Worm (Caenorhabditis elegans): ENCODE data around the gene T16G12.6.

T16G12.6 gene

DNA sequence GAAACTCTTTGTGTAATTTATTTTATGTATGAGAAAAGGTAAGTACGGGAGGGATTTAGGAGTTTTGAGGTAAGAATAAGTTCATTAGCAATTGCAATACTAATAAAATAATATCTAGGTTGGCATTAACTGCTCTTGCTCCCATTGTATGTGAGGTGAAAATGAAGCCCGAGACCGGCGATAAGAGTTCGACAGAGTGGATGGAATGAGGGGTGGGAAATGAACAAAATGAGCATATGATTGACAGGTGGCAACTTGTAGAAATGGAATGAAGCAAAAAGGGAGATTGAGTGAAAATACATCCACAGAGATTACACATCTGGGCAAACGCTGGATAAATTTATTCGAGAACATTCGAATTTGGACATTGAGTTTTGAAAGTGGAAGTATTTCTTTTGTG is 9.4 kb downstream of the T16G12.6 start:
- no peak for TF ChIP-seq lin-11 (tag; optimal IDR thresholded peaks at IDR 0.05)
- no peak for TF ChIP-seq ceh-24 (tag; optimal IDR thresholded peaks at IDR 0.05)
- TF ChIP-seq ceh-48 (tag; optimal IDR thresholded peaks at IDR 0.05): no peak
- TF ChIP-seq hlh-6 (tag; optimal IDR thresholded peaks at IDR 0.05): no peak
- no peak for TF ChIP-seq K09A11.1 (tag; optimal IDR thresholded peaks at IDR 0.05; ENCODE audit: insufficient read depth)
- no peak for TF ChIP-seq C38D4.7 (GFP tag; optimal IDR thresholded peaks at IDR 0.05)
- TF ChIP-seq ceh-19 (GFP tag; optimal IDR thresholded peaks at IDR 0.05): no peak
- no peak for TF ChIP-seq ceh-34 (tag; optimal IDR thresholded peaks at IDR 0.05)
- TF ChIP-seq gmeb-2 (tag; optimal IDR thresholded peaks at IDR 0.05): no peak
- TF ChIP-seq dmd-4 (tag; optimal IDR thresholded peaks at IDR 0.05; ENCODE audit: borderline replicate concordance): no peak
- TF ChIP-seq ceh-9 (tag; optimal IDR thresholded peaks at IDR 0.05): no peak
- TF ChIP-seq dve-1 (tag; optimal IDR thresholded peaks at IDR 0.05): no peak
- no peak for TF ChIP-seq sox-4 (tag; optimal IDR thresholded peaks at IDR 0.05)
- no peak for TF ChIP-seq tbx-7 (tag; optimal IDR thresholded peaks at IDR 0.05)
- TF ChIP-seq T23F11.4 (GFP tag; optimal IDR thresholded peaks at IDR 0.05): no peak
- no peak for TF ChIP-seq ceh-6 (GFP tag; optimal IDR thresholded peaks at IDR 0.05)

DNA sequence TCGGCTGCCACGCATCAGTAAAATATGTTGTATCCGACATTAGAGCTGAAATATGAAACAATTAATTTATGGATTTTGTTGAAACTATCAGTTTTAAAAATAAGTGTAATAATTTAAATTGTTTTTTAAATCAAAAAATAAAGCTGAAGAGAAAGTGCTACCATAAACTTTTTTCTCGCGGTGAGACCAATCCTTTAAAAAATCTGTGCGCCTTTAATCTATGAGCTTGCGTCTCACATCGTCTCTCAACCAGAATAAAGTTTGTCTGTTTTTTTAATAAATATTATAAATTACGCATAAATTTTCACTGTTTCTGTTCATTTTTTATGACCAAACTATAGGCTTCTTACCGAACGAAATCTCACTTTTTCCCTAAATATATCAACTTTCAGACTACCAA is 13.9 kb downstream of the T16G12.6 start, which contains the start of gene T16H12.3:
T16H12.3 (minus strand) TSS at position 51 of the 400 bp plus-strand sequence.
- TF ChIP-seq pax-1 (tag; optimal IDR thresholded peaks at IDR 0.05) (no peak), nhr-232 (tag; optimal IDR thresholded peaks at IDR 0.05) (no peak), C38D4.7 (GFP tag; optimal IDR thresholded peaks at IDR 0.05) (no peak), nhr-11 (tag; optimal IDR thresholded peaks at IDR 0.05) (no peak), ceh-22 (tag; optimal IDR thresholded peaks at IDR 0.05) (no peak), odd-2 (tag; optimal IDR thresholded peaks at IDR 0.05) (no peak), C08G9.2 (tag; optimal IDR thresholded peaks at IDR 0.05) (no peak), eyg-1 (tag; optimal IDR thresholded peaks at IDR 0.05) (no peak), F13H6.1 (tag; optimal IDR thresholded peaks at IDR 0.05) (no peak), pag-3 (tag; optimal IDR thresholded peaks at IDR 0.05; ENCODE audit: borderline replicate concordance) (no peak), ceh-34 (tag; optimal IDR thresholded peaks at IDR 0.05) (no peak), ztf-16 (tag; optimal IDR thresholded peaks at IDR 0.05) (no peak), rnt-1 (tag; optimal IDR thresholded peaks at IDR 0.05) (no peak), lin-11 (tag; optimal IDR thresholded peaks at IDR 0.05) (no peak)

DNA sequence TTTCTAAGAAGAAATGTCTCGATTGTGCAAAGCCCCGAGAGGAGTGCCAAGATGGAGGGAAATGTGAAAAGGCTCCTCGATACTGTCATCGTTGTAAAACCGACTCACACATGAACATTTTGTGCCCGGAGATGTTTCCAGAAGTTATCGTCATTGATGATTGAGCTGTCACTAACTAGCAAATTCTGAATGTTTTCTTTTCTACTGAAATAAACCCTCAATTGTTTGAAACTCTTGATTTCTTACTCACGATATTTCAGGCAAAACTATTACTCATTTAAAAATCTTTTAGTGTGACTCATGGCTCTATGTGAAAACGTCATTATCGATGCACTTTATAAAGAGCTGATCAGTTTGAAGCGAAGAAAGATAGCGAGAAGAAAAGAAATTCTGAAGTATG is 15.7 kb downstream of the T16G12.6 start, which contains the start of gene T16H12.13:
T16H12.13 (plus strand) TSS at position 301 of the 400 bp plus-strand sequence.
- TF ChIP-seq fax-1 (tag; optimal IDR thresholded peaks at IDR 0.05) (no peak), hlh-13 (GFP tag; optimal IDR thresholded peaks at IDR 0.05) (no peak), ceh-19 (GFP tag; optimal IDR thresholded peaks at IDR 0.05) (no peak), C08G9.2 (tag; optimal IDR thresholded peaks at IDR 0.05) (no peak)

DNA sequence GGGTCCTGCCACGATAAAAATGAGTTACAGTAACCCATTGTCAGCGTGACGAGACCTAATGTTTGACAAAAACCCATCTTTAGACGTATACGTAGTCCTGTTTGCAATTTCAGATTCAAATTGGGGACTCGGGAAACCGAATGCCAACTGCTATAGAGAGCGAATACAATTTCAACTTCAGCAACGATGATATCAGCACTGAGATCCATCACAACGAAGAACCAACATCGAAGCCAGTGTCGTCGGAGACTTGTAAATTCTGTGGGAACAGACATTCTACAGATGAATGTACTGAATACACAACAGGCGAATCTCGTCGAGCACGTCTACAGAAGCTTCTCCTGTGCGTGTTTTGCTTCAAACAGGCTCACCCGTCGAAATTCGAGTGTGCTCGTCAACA is 16.2 kb downstream of the T16G12.6 start:
- TF ChIP-seq unc-55 (GFP tag; optimal IDR thresholded peaks at IDR 0.05) (no peak), ceh-45 (GFP tag; IDR thresholded peaks at IDR 0.05) (no peak), npax-4 (tag; optimal IDR thresholded peaks at IDR 0.05) (no peak), dve-1 (tag; optimal IDR thresholded peaks at IDR 0.05) (no peak), tbx-2 (tag; optimal IDR thresholded peaks at IDR 0.05) (no peak), zip-5 (tag; optimal IDR thresholded peaks at IDR 0.05) (no peak), ceh-18 (tag; optimal IDR thresholded peaks at IDR 0.05) (no peak), hlh-6 (tag; optimal IDR thresholded peaks at IDR 0.05) (no peak)

DNA sequence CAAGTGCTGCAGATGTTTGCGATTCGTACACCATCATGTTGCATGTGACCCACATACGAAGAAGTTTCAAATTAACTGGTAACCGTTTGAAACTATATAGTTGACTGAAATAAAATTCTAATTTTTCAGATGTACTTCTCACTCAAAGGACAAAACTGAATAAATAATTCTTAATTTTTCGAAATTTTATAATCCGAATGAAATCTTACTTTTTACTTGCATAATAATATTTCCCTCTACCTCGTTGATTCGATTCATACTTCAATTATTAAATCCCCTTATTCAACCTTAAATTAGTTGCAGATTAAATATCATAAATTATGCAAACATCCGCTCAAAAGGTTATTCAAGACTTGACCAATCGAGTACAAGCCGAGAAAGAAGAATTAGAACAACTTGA is 16.6 kb downstream of the T16G12.6 start, which contains the start of gene T16H12.2:
T16H12.2 (plus strand) TSS at position 301 of the 400 bp plus-strand sequence.
- TF ChIP-seq ceh-2 (tag; optimal IDR thresholded peaks at IDR 0.05) (no peak), sox-4 (tag; optimal IDR thresholded peaks at IDR 0.05) (no peak), pha-2 (tag; optimal IDR thresholded peaks at IDR 0.05) (no peak), unc-86 (tag; optimal IDR thresholded peaks at IDR 0.05) (no peak), hlh-30 (tag; optimal IDR thresholded peaks at IDR 0.05; ENCODE audit: insufficient read depth) (no peak), ceh-6 (GFP tag; optimal IDR thresholded peaks at IDR 0.05) (no peak), syd-9 (tag; optimal IDR thresholded peaks at IDR 0.05) (no peak), odd-2 (tag; optimal IDR thresholded peaks at IDR 0.05) (no peak), pha-4 (tag; optimal IDR thresholded peaks at IDR 0.05) (no peak), Y22D7AL.16 (tag; optimal IDR thresholded peaks at IDR 0.05) (no peak), unc-42 (tag; optimal IDR thresholded peaks at IDR 0.05) (no peak), C08G9.2 (tag; optimal IDR thresholded peaks at IDR 0.05) (no peak), dve-1 (tag; optimal IDR thresholded peaks at IDR 0.05) (no peak), ceh-9 (tag; optimal IDR thresholded peaks at IDR 0.05) (no peak), T23F11.4 (GFP tag; optimal IDR thresholded peaks at IDR 0.05) (no peak), pqm-1 (tag; optimal IDR thresholded peaks at IDR 0.05) (no peak)

Measured in whole organism, late embryonic.